Worm (Caenorhabditis elegans): ENCODE data around the gene T12D8.10.

Gene T12D8.10

ce11 chrIII:13643534-13643933 is 1.4 kb upstream of the T12D8.10 start, which contains the start of the genes drr-2 and set-16 (continued):
- peak; percentile 99 for TF ChIP-seq snu-23 (GFP tag; optimal IDR thresholded peaks at IDR 0.05)
- TF ChIP-seq mep-1 (tag; optimal IDR thresholded peaks at IDR 0.05): peak; percentile 99
- TF ChIP-seq C16A3.4 (tag; optimal IDR thresholded peaks at IDR 0.05): peak; percentile 98
- TF ChIP-seq nhr-77 (tag; optimal IDR thresholded peaks at IDR 0.05): peak; percentile 98
- peak; percentile 94 for TF ChIP-seq sox-4 (tag; optimal IDR thresholded peaks at IDR 0.05)
- TF ChIP-seq unc-62 (GFP tag; optimal IDR thresholded peaks at IDR 0.05): no peak
- peak; percentile 98 for TF ChIP-seq irx-1 (tag; optimal IDR thresholded peaks at IDR 0.05)
- peak; percentile 91 for TF ChIP-seq snpc-4 (tag; optimal IDR thresholded peaks at IDR 0.05)
- peak; percentile 99 for TF ChIP-seq swsn-7 (tag; optimal IDR thresholded peaks at IDR 0.05)
- peak; percentile 99 for TF ChIP-seq isw-1 (GFP tag; IDR thresholded peaks at IDR 0.05)
- peak; percentile 92 for TF ChIP-seq lin-39 (tag; optimal IDR thresholded peaks at IDR 0.05)
- peak; percentile 95 for TF ChIP-seq C04F5.9 (tag; optimal IDR thresholded peaks at IDR 0.05)
- peak; percentile 99 for TF ChIP-seq nhr-20 (tag; optimal IDR thresholded peaks at IDR 0.05)
- no peak for TF ChIP-seq alr-1 (tag; optimal IDR thresholded peaks at IDR 0.05; ENCODE audit: borderline replicate concordance)
- peak; percentile 27 for TF ChIP-seq pqm-1 (tag; optimal IDR thresholded peaks at IDR 0.05)
- peak in 1 of 2 experiments; percentile 94 for TF ChIP-seq ztf-11 (tag; optimal IDR thresholded peaks at IDR 0.05)
- TF ChIP-seq hlh-17 (GFP tag; optimal IDR thresholded peaks at IDR 0.05; ENCODE audit: borderline replicate concordance): no peak
- TF ChIP-seq unc-130 (tag; optimal IDR thresholded peaks at IDR 0.05): peak; percentile 98
- peak in 1 of 2 experiments; percentile 90 for TF ChIP-seq mdl-1 (tag; optimal IDR thresholded peaks at IDR 0.05)
- peak; percentile 96 for TF ChIP-seq sup-37 (GFP tag; optimal IDR thresholded peaks at IDR 0.05)
- TF ChIP-seq dsc-1 (tag; optimal IDR thresholded peaks at IDR 0.05): peak; percentile 99
- peak; percentile 88 for TF ChIP-seq fkh-4 (tag; optimal IDR thresholded peaks at IDR 0.05; ENCODE audit: borderline replicate concordance)
- peak; percentile 98 for TF ChIP-seq jun-1 (tag; optimal IDR thresholded peaks at IDR 0.05)
- TF ChIP-seq fos-1 (tag; optimal IDR thresholded peaks at IDR 0.05): peak; percentile 94
- no peak for TF ChIP-seq tlp-1 (tag; optimal IDR thresholded peaks at IDR 0.05)
- peak; percentile 96 for TF ChIP-seq ceh-8 (GFP tag; optimal IDR thresholded peaks at IDR 0.05)
- TF ChIP-seq mef-2 (tag; optimal IDR thresholded peaks at IDR 0.05): peak; percentile 85
- TF ChIP-seq nhr-11 (tag; optimal IDR thresholded peaks at IDR 0.05): peak; percentile 97
- TF ChIP-seq ces-1 (GFP tag; optimal IDR thresholded peaks at IDR 0.05): peak; percentile 75
- TF ChIP-seq lir-3 (tag; optimal IDR thresholded peaks at IDR 0.05; ENCODE audit: poor library complexity): peak; percentile 92
- no peak for TF ChIP-seq sptf-1 (tag; optimal IDR thresholded peaks at IDR 0.05)
- TF ChIP-seq dpl-1 (GFP tag; optimal IDR thresholded peaks at IDR 0.05): peak; percentile 91 to 92 (median 91)
- TF ChIP-seq ama-1 (optimal IDR thresholded peaks at IDR 0.05): peak; percentile 48
- peak; percentile 98 for TF ChIP-seq ztf-4 (tag; optimal IDR thresholded peaks at IDR 0.05)
- TF ChIP-seq ceh-88 (GFP tag; IDR thresholded peaks at IDR 0.05): peak; percentile 95
- TF ChIP-seq aly-2 (tag; optimal IDR thresholded peaks at IDR 0.05): peak; percentile 95
- TF ChIP-seq elt-2 (tag; optimal IDR thresholded peaks at IDR 0.05): peak; percentile 98
- TF ChIP-seq vab-15 (tag; optimal IDR thresholded peaks at IDR 0.05): peak; percentile 68
- peak in 1 of 2 experiments; percentile 80 for TF ChIP-seq egl-27 (tag; optimal IDR thresholded peaks at IDR 0.05)
- peak; percentile 97 for TF ChIP-seq fkh-10 (GFP tag; optimal IDR thresholded peaks at IDR 0.05)
- peak; percentile 56 for TF ChIP-seq ceh-63 (GFP tag; optimal IDR thresholded peaks at IDR 0.05)
- no peak for TF ChIP-seq blmp-1 (tag; optimal IDR thresholded peaks at IDR 0.05)
- peak in 3 of 6 experiments; percentile 94 to 98 (median 95) for TF ChIP-seq elt-3 (tag; optimal IDR thresholded peaks at IDR 0.05)
- peak; percentile 45 for TF ChIP-seq ceh-90 (tag; optimal IDR thresholded peaks at IDR 0.05)
- TF ChIP-seq pax-3 (tag; optimal IDR thresholded peaks at IDR 0.05): peak; percentile 98
- peak; percentile 99 for TF ChIP-seq lin-13 (GFP tag; optimal IDR thresholded peaks at IDR 0.05)
- TF ChIP-seq ceh-82 (tag; optimal IDR thresholded peaks at IDR 0.05): peak; percentile 98 to 99 (median 99)
- peak; percentile 76 for TF ChIP-seq nhr-76 (tag; optimal IDR thresholded peaks at IDR 0.05)
- peak; percentile 99 for TF ChIP-seq nhr-19 (GFP tag; conservative IDR thresholded peaks at IDR 0.05)
- TF ChIP-seq nhr-85 (tag): peak; percentile 100
- TF ChIP-seq unc-98 (GFP tag; IDR thresholded peaks at IDR 0.05): peak; percentile 95
- peak; percentile 100 for TF ChIP-seq F16B12.6 (tag; optimal IDR thresholded peaks at IDR 0.05)
- peak; percentile 53 for TF ChIP-seq hlh-4 (tag; optimal IDR thresholded peaks at IDR 0.05)

Measured in whole organism, L1 larva.